Fruit fly (Drosophila melanogaster) whole organism: ENCODE results near the gene CG6791.

ENCODE experiments used
- CG8478 ChIP-seq: fragments of >200 bp; optimal IDR thresholded peaks from 2 replicates; lab custom pipeline; 2018; ENCODE audit warnings: inconsistent platforms
- Dll ChIP-seq: fragments of >200 bp; optimal IDR thresholded peaks from 2 replicates; lab custom pipeline; 2017
- EcR ChIP-seq, 2 experiments: fragments of >200 bp; optimal IDR thresholded peaks; 2 replicates each; lab custom pipeline; 2017; ENCODE audit warnings: missing biosample characterization in 2 of 2, missing genetic modification characterization in 2 of 2, missing genetic modification reagents in 2 of 2
- pan ChIP-seq: fragments of >200 bp; optimal IDR thresholded peaks from 2 replicates; lab custom pipeline; 2017
- psq ChIP-seq: fragments of >200 bp; optimal IDR thresholded peaks from 2 replicates; lab custom pipeline; 2017
- usp ChIP-seq: fragments of >200 bp; optimal IDR thresholded peaks from 2 replicates; lab custom pipeline; 2017; ENCODE audit warnings: missing biosample characterization, missing genetic modification characterization, mixed read lengths

CG6791 gene

DNA sequence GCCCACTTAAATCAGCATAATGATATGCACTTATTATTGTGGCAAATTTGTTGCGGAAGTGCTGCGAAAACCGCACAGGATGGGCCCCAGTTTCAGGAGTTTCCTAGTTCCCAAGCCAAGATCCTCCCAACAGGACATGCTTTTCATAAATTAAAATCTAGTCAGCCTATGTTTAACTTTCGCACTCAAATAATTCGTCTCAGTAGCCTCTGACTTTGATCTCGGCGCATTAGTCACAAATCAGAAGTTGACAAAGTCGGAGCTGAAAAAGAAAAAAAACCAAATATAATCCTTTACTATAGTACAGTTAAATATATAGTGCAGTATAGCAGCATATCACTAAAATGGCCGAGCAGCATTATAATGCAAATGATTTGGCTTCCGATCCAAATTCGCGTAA is 36.1 kb downstream of the CG6791 start, which contains the start of gene CG14708:
TSS of gene CG14708 (plus strand) at position 301 of the 400 bp plus-strand sequence.
- TF ChIP-seq CG8478 (no peak), usp (GFP tag; lab: Kevin White, UChicago) (no peak), pan (lab: Kevin White, UChicago) (no peak)

DNA sequence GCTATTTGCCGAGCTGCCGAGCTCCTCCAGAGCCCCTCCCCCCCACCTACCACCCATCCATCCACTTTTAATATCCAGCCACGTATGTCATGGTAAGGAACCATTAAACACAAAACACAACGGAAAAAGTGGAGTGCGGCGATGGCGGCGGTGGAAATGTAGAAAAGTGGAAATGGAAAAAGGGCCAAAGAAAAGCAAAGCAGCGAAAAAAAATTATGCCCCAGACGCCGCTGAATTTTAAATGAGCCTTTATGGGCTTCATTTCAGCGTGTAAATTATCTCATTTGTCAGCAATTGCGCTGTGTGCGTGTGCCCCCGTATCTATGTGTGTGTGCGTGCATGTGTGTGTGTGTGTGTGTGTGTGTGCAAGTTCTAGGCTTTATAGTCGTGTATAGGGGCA is 38.9 kb downstream of the CG6791 start:
- TF ChIP-seq usp (GFP tag; lab: Kevin White, UChicago) (no peak), pan (lab: Kevin White, UChicago) (no peak), CG8478 (no peak), Dll (no peak), EcR (GFP tag; optimal IDR thresholded peaks at IDR 0.05; lab: Kevin White, UChicago) (no peak), psq (lab: Kevin White, UChicago) (no peak)

DNA sequence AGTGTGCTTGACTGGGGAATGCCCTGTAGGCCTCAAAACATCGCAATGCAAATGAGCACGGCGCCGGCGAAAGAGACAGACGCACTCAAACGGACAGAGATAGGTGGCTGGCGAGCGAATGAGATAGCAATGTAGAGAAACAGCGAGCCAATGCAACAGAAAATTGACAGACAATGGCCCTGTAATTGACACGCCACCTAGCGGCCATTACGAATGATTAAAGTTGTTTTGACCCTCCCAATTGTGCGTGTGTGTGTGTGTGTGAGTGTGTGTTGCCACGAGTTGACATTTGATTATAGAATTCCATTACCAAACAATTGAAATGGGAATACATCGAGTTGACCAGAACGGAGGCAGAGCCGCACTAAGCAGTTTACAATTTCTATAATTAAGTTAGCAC is 45.8 kb downstream of the CG6791 start:
- TF ChIP-seq EcR (GFP tag; optimal IDR thresholded peaks at IDR 0.05; lab: Kevin White, UChicago): no peak
- no peak for TF ChIP-seq Dll
- no peak for TF ChIP-seq usp (GFP tag; lab: Kevin White, UChicago)
- no peak for TF ChIP-seq psq (lab: Kevin White, UChicago)
- no peak for TF ChIP-seq pan (lab: Kevin White, UChicago)
- TF ChIP-seq CG8478: no peak

DNA sequence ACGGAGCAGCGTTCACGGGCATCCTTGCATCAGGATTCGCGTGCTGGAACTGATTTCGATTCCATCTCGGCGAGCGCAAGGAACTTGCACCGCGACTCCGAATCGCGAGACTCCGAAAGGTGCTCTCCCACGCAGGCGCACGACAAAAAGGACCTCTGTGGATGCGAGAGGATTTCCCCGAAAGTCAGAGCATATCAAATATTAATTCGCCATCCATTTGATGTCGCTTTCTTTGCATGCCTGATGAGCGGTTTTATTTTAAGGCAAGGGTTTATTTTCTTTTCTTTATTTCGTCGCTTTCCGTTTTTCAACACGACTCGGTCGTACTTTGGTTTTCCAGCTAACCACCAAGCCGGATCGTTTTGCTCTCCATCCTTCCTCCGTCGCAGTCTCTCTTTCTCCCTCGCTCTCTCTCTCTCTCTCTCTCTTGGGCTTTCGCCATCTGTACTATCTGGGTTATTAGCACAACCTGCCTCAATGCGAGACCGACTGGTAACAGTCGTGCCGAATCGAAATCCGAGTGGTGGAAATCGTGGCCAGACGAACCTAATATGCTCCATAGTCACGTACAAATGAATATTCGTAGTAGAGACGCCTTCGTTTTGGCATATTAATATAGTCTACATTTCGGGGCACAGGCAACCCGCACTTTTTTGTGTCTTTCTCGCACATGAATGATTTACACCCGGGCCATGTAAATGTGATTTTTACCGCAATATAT is 46.9 kb downstream of the CG6791 start, which contains the start of gene dpr4:
TSS of gene dpr4 (minus strand) at position 51 of the 721 bp plus-strand sequence.
- TF ChIP-seq pan (lab: Kevin White, UChicago) (no peak), usp (GFP tag; lab: Kevin White, UChicago) (no peak), EcR (GFP tag; optimal IDR thresholded peaks at IDR 0.05; lab: Kevin White, UChicago) (no peak), psq (lab: Kevin White, UChicago) (no peak), CG8478 (no peak), Dll (no peak)
